Worm (Caenorhabditis elegans) whole organism, young adult: ENCODE results near the gene ZK1320.9.

Experiments used
- F10E7.11 ChIP-seq: sonication (generic microtip); optimal IDR thresholded peaks from 2 replicates; lab custom pipeline; 2017; ENCODE audit warnings: mild to moderate bottlenecking, missing genetic modification characterization, moderate library complexity, missing compliant biosample characterization
- F39B2.1 ChIP-seq: fragments of 200-800 bp; sonication (Bioruptor generic); IDR thresholded peaks from 2 replicates; pipeline ENCODE4 v1.3.6; 2022; ENCODE audit warnings: missing genetic modification reagents, missing genetic modification characterization, missing compliant biosample characterization
- fkh-3 ChIP-seq: sonication (generic microtip); optimal IDR thresholded peaks from 2 replicates; lab custom pipeline; 2016; ENCODE audit warnings: mild to moderate bottlenecking, missing genetic modification characterization, missing compliant biosample characterization
- madf-10 ChIP-seq: sonication (generic microtip); optimal IDR thresholded peaks from 2 replicates; lab custom pipeline; 2016; ENCODE audit warnings: mild to moderate bottlenecking, missing genetic modification characterization, missing compliant biosample characterization
- mxl-1 ChIP-seq: sonication (generic microtip); optimal IDR thresholded peaks from 2 replicates; lab custom pipeline; 2016; ENCODE audit warnings: missing genetic modification characterization, missing compliant biosample characterization
- nfya-2 ChIP-seq: fragments of 200-800 bp; sonication (Bioruptor generic); IDR thresholded peaks from 2 replicates; pipeline ENCODE4 v1.3.6; 2022; ENCODE audit warnings: missing genetic modification reagents, missing genetic modification characterization, missing compliant biosample characterization
- unc-62 ChIP-seq: fragments of 150-350 bp; optimal IDR thresholded peaks from 2 replicates; lab custom pipeline; 2014; ENCODE audit warnings: missing biosample characterization, missing genetic modification reagents, missing genetic modification characterization

DNA sequence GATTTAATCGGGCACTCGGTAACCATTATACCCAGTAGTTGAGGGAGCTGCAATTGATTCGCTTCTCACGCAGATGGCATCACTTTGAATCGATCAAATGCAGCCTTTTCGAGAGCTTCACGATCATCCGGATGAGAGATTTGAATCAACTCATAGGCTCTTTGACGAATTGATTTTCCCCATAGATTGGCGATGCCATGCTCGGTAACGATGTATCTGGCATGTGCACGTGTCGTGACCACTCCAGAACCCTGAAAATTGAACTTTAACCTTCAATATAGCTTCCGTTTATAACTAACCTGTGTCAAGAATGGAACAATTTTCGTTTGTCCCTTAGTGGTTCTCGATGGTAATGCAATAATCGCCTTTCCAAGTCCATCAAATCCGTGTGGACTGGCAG is 2.3 kb downstream of the ZK1320.9 start:
- TF ChIP-seq unc-62 (GFP tag; lab: Kevin White, UChicago) = no peak
- no peak for TF ChIP-seq F39B2.1 (GFP tag; lab: Robert Waterston, UW)
- no peak for TF ChIP-seq F10E7.11
- no peak for TF ChIP-seq mxl-1 (tag; lab: Kevin White, UChicago)
- no peak for TF ChIP-seq fkh-3 (tag; lab: Kevin White, UChicago)
- TF ChIP-seq madf-10 (tag; lab: Kevin White, UChicago) = no peak
- no peak for TF ChIP-seq nfya-2 (GFP tag; lab: Robert Waterston, UW)
